Worm (Caenorhabditis elegans) whole organism, mixed stage, embryonic: Measurements from ENCODE around the gene fip-4.
A peak's percentile ranks its signal among the peaks of the same experiment; 100 is the strongest.

ENCODE experiments used
- M03D4.4 ChIP-seq: sonication (generic microtip); optimal IDR thresholded peaks from 2 replicates; lab custom pipeline; 2017; ENCODE audit warnings: mild to moderate bottlenecking, missing genetic modification characterization, missing compliant biosample characterization
- bed-3 ChIP-seq: fragments of 200-800 bp; sonication (Bioruptor generic); optimal IDR thresholded peaks from 3 replicates; lab custom pipeline; 2018; ENCODE audit warnings: mild to moderate bottlenecking, missing genetic modification characterization, moderate library complexity, missing compliant biosample characterization
- blmp-1 ChIP-seq: fragments of 150-350 bp; optimal IDR thresholded peaks from 2 replicates; lab custom pipeline; 2014; ENCODE audit warnings: missing biosample characterization, missing genetic modification characterization
- ceh-39 ChIP-seq: fragments of 150-350 bp; optimal IDR thresholded peaks from 2 replicates; lab custom pipeline; 2014; ENCODE audit warnings: missing biosample characterization, missing genetic modification characterization
- ceh-43 ChIP-seq: fragments of 200-800 bp; sonication (Bioruptor generic); optimal IDR thresholded peaks from 2 replicates; lab custom pipeline; 2018; ENCODE audit warnings: mild to moderate bottlenecking, missing genetic modification characterization, moderate library complexity, missing compliant biosample characterization
- ceh-83 ChIP-seq: fragments of 200-800 bp; sonication (Bioruptor generic); optimal IDR thresholded peaks from 2 replicates; lab custom pipeline; 2018; ENCODE audit warnings: mild to moderate bottlenecking, missing genetic modification characterization, missing compliant biosample characterization
- ces-1 ChIP-seq: fragments of 150-350 bp; optimal IDR thresholded peaks from 2 replicates; lab custom pipeline; 2014; ENCODE audit warnings: missing biosample characterization, missing genetic modification reagents, missing genetic modification characterization
- cnd-1 ChIP-seq: fragments of 200-800 bp; sonication (Bioruptor generic); optimal IDR thresholded peaks from 2 replicates; lab custom pipeline; 2018; ENCODE audit warnings: mild to moderate bottlenecking, missing genetic modification characterization, missing compliant biosample characterization
- drap-1 ChIP-seq: fragments of 200-800 bp; sonication (Bioruptor generic); optimal IDR thresholded peaks from 3 replicates; lab custom pipeline; 2018; ENCODE audit warnings: mild to moderate bottlenecking, missing genetic modification characterization, missing compliant biosample characterization
- elt-1 ChIP-seq: sonication (generic microtip); optimal IDR thresholded peaks from 2 replicates; lab custom pipeline; 2017; ENCODE audit warnings: missing genetic modification characterization, mild to moderate bottlenecking, missing compliant biosample characterization, antibody characterized with exemption, moderate library complexity, borderline replicate concordance; ENCODE audit not compliant: insufficient read depth
- elt-3 ChIP-seq: fragments of 150-350 bp; optimal IDR thresholded peaks from 2 replicates; lab custom pipeline; 2014; ENCODE audit warnings: missing biosample characterization, missing genetic modification characterization
- flh-1 ChIP-seq: fragments of 200-800 bp; sonication (Bioruptor generic); optimal IDR thresholded peaks from 2 replicates; lab custom pipeline; 2018; ENCODE audit warnings: mild to moderate bottlenecking, missing genetic modification characterization, moderate library complexity, missing compliant biosample characterization
- ham-2 ChIP-seq: fragments of 200-800 bp; sonication (Bioruptor generic); optimal IDR thresholded peaks from 2 replicates; lab custom pipeline; 2018; ENCODE audit warnings: mild to moderate bottlenecking, missing genetic modification characterization, missing compliant biosample characterization
- hlh-1 ChIP-seq: fragments of 150-350 bp; optimal IDR thresholded peaks from 2 replicates; lab custom pipeline; 2014; ENCODE audit warnings: missing biosample characterization, missing genetic modification reagents, missing genetic modification characterization
- lin-13 ChIP-seq: fragments of 150-350 bp; optimal IDR thresholded peaks from 2 replicates; lab custom pipeline; 2014; ENCODE audit warnings: missing biosample characterization, missing genetic modification characterization
- lin-32 ChIP-seq: fragments of 200-800 bp; sonication (Bioruptor generic); optimal IDR thresholded peaks from 2 replicates; lab custom pipeline; 2018; ENCODE audit warnings: mild to moderate bottlenecking, missing genetic modification characterization, missing compliant biosample characterization
- lsy-2 ChIP-seq: fragments of 150-350 bp; optimal IDR thresholded peaks from 2 replicates; lab custom pipeline; 2014; ENCODE audit warnings: missing biosample characterization, missing genetic modification characterization
- mab-5 ChIP-seq: fragments of 150-350 bp; optimal IDR thresholded peaks from 2 replicates; lab custom pipeline; 2014; ENCODE audit warnings: missing biosample characterization, missing genetic modification characterization
- mep-1 ChIP-seq: fragments of 150-350 bp; optimal IDR thresholded peaks from 2 replicates; lab custom pipeline; 2017; ENCODE audit warnings: missing biosample characterization, missing genetic modification reagents, missing genetic modification characterization, inconsistent platforms
- mls-2 ChIP-seq: sonication (generic microtip); optimal IDR thresholded peaks from 2 replicates; lab custom pipeline; 2016; ENCODE audit warnings: mild to moderate bottlenecking, missing genetic modification characterization, moderate library complexity, missing compliant biosample characterization
- nhr-12 ChIP-seq: fragments of 150-350 bp; optimal IDR thresholded peaks from 2 replicates; lab custom pipeline; 2014; ENCODE audit warnings: missing biosample characterization, missing genetic modification characterization
- nhr-2 ChIP-seq: fragments of 150-350 bp; optimal IDR thresholded peaks from 2 replicates; lab custom pipeline; 2014; ENCODE audit warnings: missing biosample characterization, missing genetic modification characterization
- nhr-237 ChIP-seq: fragments of 150-350 bp; optimal IDR thresholded peaks from 2 replicates; lab custom pipeline; 2014; ENCODE audit warnings: missing biosample characterization, missing genetic modification characterization
- nhr-28 ChIP-seq: fragments of 150-350 bp; optimal IDR thresholded peaks from 2 replicates; lab custom pipeline; 2014; ENCODE audit warnings: missing biosample characterization, missing genetic modification characterization
- nhr-76 ChIP-seq: sonication (generic microtip); optimal IDR thresholded peaks from 2 replicates; lab custom pipeline; 2017; ENCODE audit warnings: missing biosample characterization, missing genetic modification characterization
- pha-4 ChIP-seq: fragments of 150-350 bp; optimal IDR thresholded peaks from 2 replicates; lab custom pipeline; 2018; ENCODE audit warnings: missing biosample characterization, missing genetic modification reagents, missing genetic modification characterization
- sem-2 ChIP-seq: fragments of 200-800 bp; sonication (Bioruptor generic); optimal IDR thresholded peaks from 2 replicates; lab custom pipeline; 2018; ENCODE audit warnings: mild to moderate bottlenecking, missing genetic modification characterization, missing compliant biosample characterization
- snpc-4 ChIP-seq: fragments of 150-350 bp; optimal IDR thresholded peaks from 2 replicates; lab custom pipeline; 2014; ENCODE audit warnings: missing biosample characterization, missing genetic modification characterization
- sptf-1 ChIP-seq: sonication (generic microtip); optimal IDR thresholded peaks from 2 replicates; lab custom pipeline; 2017; ENCODE audit warnings: mild to moderate bottlenecking, missing genetic modification characterization, moderate library complexity, missing compliant biosample characterization
- tbx-8 ChIP-seq: fragments of 200-800 bp; sonication (Bioruptor generic); optimal IDR thresholded peaks from 2 replicates; lab custom pipeline; 2018; ENCODE audit warnings: mild to moderate bottlenecking, missing genetic modification characterization, moderate library complexity, missing compliant biosample characterization
- unc-120 ChIP-seq: sonication (generic microtip); optimal IDR thresholded peaks from 2 replicates; lab custom pipeline; 2017; ENCODE audit warnings: missing genetic modification characterization, missing compliant biosample characterization; ENCODE audit not compliant: poor library complexity, severe bottlenecking
- unc-39 ChIP-seq: fragments of 150-350 bp; optimal IDR thresholded peaks from 2 replicates; lab custom pipeline; 2014; ENCODE audit warnings: missing biosample characterization, missing genetic modification characterization
- unc-62 ChIP-seq: fragments of 150-350 bp; optimal IDR thresholded peaks from 2 replicates; lab custom pipeline; 2014; ENCODE audit warnings: missing biosample characterization, missing genetic modification reagents, missing genetic modification characterization
- zip-8 ChIP-seq: fragments of 150-350 bp; optimal IDR thresholded peaks from 2 replicates; lab custom pipeline; 2014; ENCODE audit warnings: missing biosample characterization, missing genetic modification characterization
- ztf-11 ChIP-seq: fragments of 150-350 bp; optimal IDR thresholded peaks from 2 replicates; lab custom pipeline; 2014; ENCODE audit warnings: missing biosample characterization, missing genetic modification characterization

The fip-4 gene

ce11 chrV:8632788-8633187 is 21.7 kb upstream of the fip-4 start:
- TF ChIP-seq ceh-43 (GFP tag; lab: Kevin White, UChicago) (no peak), mab-5 (tag; lab: Kevin White, UChicago) (no peak), sptf-1 (tag; lab: Kevin White, UChicago) (no peak), snpc-4 (no peak), ham-2 (no peak), ces-1 (GFP tag; lab: Kevin White, UChicago) (no peak), lin-32 (GFP tag; lab: Kevin White, UChicago) (no peak), ceh-39 (tag; lab: Kevin White, UChicago) (no peak), lin-13 (tag; lab: Kevin White, UChicago) (no peak), hlh-1 (no peak), drap-1 (no peak), M03D4.4 (tag; lab: Kevin White, UChicago) (no peak), nhr-76 (tag; lab: Kevin White, UChicago) (no peak)
- TF ChIP-seq, all 35 proteins: peak for 0

- TF ChIP-seq drap-1 (peak; percentile 62), mab-5 (tag; lab: Kevin White, UChicago) (peak; percentile 52), ceh-43 (GFP tag; lab: Kevin White, UChicago) (peak; percentile 67), M03D4.4 (tag; lab: Kevin White, UChicago) (no peak), ces-1 (GFP tag; lab: Kevin White, UChicago) (no peak), elt-1 (no peak), sem-2 (GFP tag; lab: Kevin White, UChicago) (no peak), ceh-83 (peak; percentile 75), tbx-8 (GFP tag; lab: Kevin White, UChicago) (no peak), lin-32 (GFP tag; lab: Kevin White, UChicago) (peak; percentile 18), snpc-4 (no peak), mls-2 (no peak), lsy-2 (tag; lab: Kevin White, UChicago) (peak; percentile 39), nhr-28 (tag; lab: Kevin White, UChicago) (no peak), pha-4 (tag; lab: Kevin White, UChicago) (peak; percentile 36), cnd-1 (tag; lab: Kevin White, UChicago) (peak; percentile 53), unc-39 (tag; lab: Kevin White, UChicago) (no peak), flh-1 (GFP tag; lab: Kevin White, UChicago) (no peak), elt-3 (tag; lab: Kevin White, UChicago) (no peak), blmp-1 (peak; percentile 41), nhr-237 (tag; lab: Kevin White, UChicago) (peak; percentile 11), unc-62 (GFP tag; lab: Kevin White, UChicago) (peak; percentile 18), nhr-76 (tag; lab: Kevin White, UChicago) (no peak), ceh-39 (tag; lab: Kevin White, UChicago) (peak; percentile 12), nhr-2 (peak; percentile 11), lin-13 (tag; lab: Kevin White, UChicago) (peak; percentile 50), bed-3 (peak; percentile 22), zip-8 (tag; lab: Kevin White, UChicago) (no peak), mep-1 (tag; lab: Kevin White, UChicago) (peak; percentile 45), sptf-1 (tag; lab: Kevin White, UChicago) (no peak), ztf-11 (tag; lab: Kevin White, UChicago) (peak; percentile 10), ham-2 (peak; percentile 18), hlh-1 (peak; percentile 86), nhr-12 (no peak), unc-120 (peak; percentile 33)
Measured at ce11 chrV:8631277-8631765, 20.3 kb upstream of the fip-4 start, which contains the start of gene atg-18. Gene atg-18, minus strand, starts transcription at chrV:8631327.

ce11 chrV:8629029-8629428 is 18.0 kb upstream of the fip-4 start, which contains the start of gene F41E6.12:
Gene F41E6.12, minus strand, starts transcription at chrV:8629129.
- TF ChIP-seq cnd-1 (tag; lab: Kevin White, UChicago) (no peak), snpc-4 (no peak), blmp-1 (no peak), hlh-1 (no peak)

ce11 chrV:8627580-8627979 is 16.5 kb upstream of the fip-4 start:
- TF ChIP-seq ham-2, result no peak
- no peak for TF ChIP-seq lsy-2 (tag; lab: Kevin White, UChicago)
- no peak for TF ChIP-seq nhr-237 (tag; lab: Kevin White, UChicago)
- no peak for TF ChIP-seq sptf-1 (tag; lab: Kevin White, UChicago)
- TF ChIP-seq mls-2, result no peak
- no peak for TF ChIP-seq elt-1
- TF ChIP-seq ces-1 (GFP tag; lab: Kevin White, UChicago), result no peak
- TF ChIP-seq nhr-28 (tag; lab: Kevin White, UChicago), result no peak
- TF ChIP-seq unc-62 (GFP tag; lab: Kevin White, UChicago), result no peak
- TF ChIP-seq ceh-43 (GFP tag; lab: Kevin White, UChicago), result no peak
- TF ChIP-seq unc-120, result no peak
